Worm (Caenorhabditis elegans) whole organism, L4 larva: ENCODE results near the gene F40C5.2.
"Not testable (repeated sequence)": the region's sequence is repeated elsewhere in the genome, so short reads cannot be mapped to it uniquely, and the experiment has no call there.

Experiments
- Y105C5A.15 ChIP-seq: fragments of 200-800 bp; sonication (Bioruptor generic); IDR thresholded peaks from 2 replicates; pipeline ENCODE4 v1.3.6; 2022; ENCODE audit warnings: missing genetic modification characterization, missing compliant biosample characterization
- mxl-3 ChIP-seq: fragments of 200-800 bp; sonication (Bioruptor generic); optimal IDR thresholded peaks from 2 replicates; lab custom pipeline; 2018; ENCODE audit warnings: mild to moderate bottlenecking, missing genetic modification characterization, missing compliant biosample characterization
- skn-1 ChIP-seq: fragments of 150-350 bp; optimal IDR thresholded peaks from 2 replicates; lab custom pipeline; 2014; ENCODE audit warnings: missing biosample characterization, missing genetic modification characterization

The F40C5.2 gene

ce11 chrV:3620608-3621007 lies 49.8 kb downstream of the F40C5.2 start, which contains the start of gene srx-93:
Gene srx-93 (minus strand): TSS chrV:3620708.
- TF ChIP-seq mxl-3 (GFP tag; lab: Kevin White, UChicago); skn-1; Y105C5A.15 (GFP tag; lab: Robert Waterston, UW): not testable (repeated sequence)
- TF ChIP-seq, all 104 proteins: peak for 0; not testable (repeated sequence) for 104
